Worm (Caenorhabditis elegans): Measurements from ENCODE around the gene nhr-234.

- TF ChIP-seq klf-2 (GFP tag; conservative IDR thresholded peaks at IDR 0.05) = no peak
- no peak for TF ChIP-seq T22C8.4 (GFP tag; IDR thresholded peaks at IDR 0.05)
- no peak for TF ChIP-seq cog-1 (tag; optimal IDR thresholded peaks at IDR 0.05)
- TF ChIP-seq flt-1 (GFP tag; IDR thresholded peaks at IDR 0.05) = no peak
- no peak for TF ChIP-seq ref-1 (GFP tag; conservative IDR thresholded peaks at IDR 0.05)
Measured at ce11 chrII:12606900-12607299, 29.6 kb upstream of the nhr-234 start, which contains the start of gene Y38E10A.8.

Measured in whole organism, midembryonic.